Worm (Caenorhabditis elegans) whole organism, mixed stage, embryonic: Measurements from ENCODE around the gene nspg-11.

ENCODE experiments used
- lin-13 ChIP-seq: fragments of 150-350 bp; optimal IDR thresholded peaks from 2 replicates; lab custom pipeline; 2014; ENCODE audit warnings: missing biosample characterization, missing genetic modification characterization
- lsy-2 ChIP-seq: fragments of 150-350 bp; optimal IDR thresholded peaks from 2 replicates; lab custom pipeline; 2014; ENCODE audit warnings: missing biosample characterization, missing genetic modification characterization
- mab-5 ChIP-seq: fragments of 150-350 bp; optimal IDR thresholded peaks from 2 replicates; lab custom pipeline; 2014; ENCODE audit warnings: missing biosample characterization, missing genetic modification characterization

ce11 chrIV:9318147-9318546 is 5.7 kb downstream of the nspg-11 start:
- TF ChIP-seq lin-13 (tag; lab: Kevin White, UChicago) (no peak), lsy-2 (tag; lab: Kevin White, UChicago) (no peak), mab-5 (tag; lab: Kevin White, UChicago) (no peak)
